Worm (Caenorhabditis elegans) whole organism, L1 larva: ENCODE data around the gene K10B3.5.
A peak's percentile ranks its signal among the peaks of the same experiment; 100 is the strongest.

Experiments
- C04F5.9 ChIP-seq: sonication (generic microtip); optimal IDR thresholded peaks from 2 replicates; lab custom pipeline; 2016; ENCODE audit warnings: missing genetic modification characterization, missing compliant biosample characterization
- C34B4.2 ChIP-seq: sonication (generic microtip); optimal IDR thresholded peaks from 2 replicates; lab custom pipeline; 2017; ENCODE audit warnings: mild to moderate bottlenecking, missing genetic modification characterization, missing compliant biosample characterization
- F16B12.6 ChIP-seq: fragments of 150-350 bp; optimal IDR thresholded peaks from 2 replicates; lab custom pipeline; 2014; ENCODE audit warnings: missing biosample characterization, missing genetic modification characterization
- Y116A8C.19 ChIP-seq: sonication (generic microtip); optimal IDR thresholded peaks from 2 replicates; lab custom pipeline; 2016; ENCODE audit warnings: missing compliant biosample characterization, missing genetic modification characterization, borderline replicate concordance
- alr-1 ChIP-seq: fragments of 200-800 bp; sonication (Bioruptor generic); optimal IDR thresholded peaks from 2 replicates; lab custom pipeline; 2018; ENCODE audit warnings: borderline replicate concordance, mild to moderate bottlenecking, missing genetic modification characterization, missing compliant biosample characterization
- aly-2 ChIP-seq: fragments of 150-350 bp; optimal IDR thresholded peaks from 2 replicates; lab custom pipeline; 2014; ENCODE audit warnings: missing biosample characterization, missing genetic modification characterization
- ama-1 ChIP-seq: fragments of 150-350 bp; optimal IDR thresholded peaks from 2 replicates; lab custom pipeline; 2014
- ceh-63 ChIP-seq: fragments of 200-800 bp; sonication (Bioruptor generic); optimal IDR thresholded peaks from 2 replicates; lab custom pipeline; 2018; ENCODE audit warnings: mild to moderate bottlenecking, missing genetic modification characterization, missing compliant biosample characterization
- ceh-8 ChIP-seq: fragments of 200-800 bp; sonication (Bioruptor generic); optimal IDR thresholded peaks from 2 replicates; lab custom pipeline; 2018; ENCODE audit warnings: mild to moderate bottlenecking, missing genetic modification characterization, moderate library complexity, missing compliant biosample characterization
- ceh-88 ChIP-seq: fragments of 200-800 bp; sonication (Bioruptor generic); IDR thresholded peaks from 2 replicates; pipeline ENCODE4 v1.3.6; 2022; ENCODE audit warnings: missing genetic modification characterization, missing compliant biosample characterization
- ces-1 ChIP-seq: fragments of 150-350 bp; optimal IDR thresholded peaks from 2 replicates; lab custom pipeline; 2014; ENCODE audit warnings: missing biosample characterization, missing genetic modification reagents, missing genetic modification characterization
- dpl-1 ChIP-seq, 3 experiments: fragments of 150-350 bp in 2 of 3; sonication (generic microtip) in 1 of 3; optimal IDR thresholded peaks; 2 replicates each; lab custom pipeline; 2014 to 2017; ENCODE audit warnings: missing biosample characterization in 3 of 3, missing genetic modification characterization in 3 of 3, missing genetic modification reagents in 3 of 3
- dsc-1 ChIP-seq: sonication (generic microtip); optimal IDR thresholded peaks from 2 replicates; lab custom pipeline; 2016; ENCODE audit warnings: mild to moderate bottlenecking, missing genetic modification characterization, missing compliant biosample characterization
- efl-3 ChIP-seq: fragments of 200-800 bp; sonication (Bioruptor generic); optimal IDR thresholded peaks from 2 replicates; lab custom pipeline; 2018; ENCODE audit warnings: mild to moderate bottlenecking, missing genetic modification characterization, missing compliant biosample characterization
- egl-13 ChIP-seq: sonication (generic microtip); optimal IDR thresholded peaks from 2 replicates; lab custom pipeline; 2016; ENCODE audit warnings: missing genotype, missing genetic modification reagents, missing genetic modification characterization, missing compliant biosample characterization
- egl-27 ChIP-seq, 2 experiments: fragments of 150-350 bp in 1 of 2; sonication (generic microtip); optimal IDR thresholded peaks; 3 replicates each; lab custom pipeline; 2017 to 2018; ENCODE audit warnings: missing biosample characterization in 2 of 2, missing genetic modification characterization in 2 of 2, missing genetic modification reagents in 2 of 2
- elt-2 ChIP-seq: sonication (generic microtip); optimal IDR thresholded peaks from 2 replicates; lab custom pipeline; 2016; ENCODE audit warnings: missing genetic modification characterization, mild to moderate bottlenecking, inconsistent platforms, missing compliant biosample characterization, missing genetic modification reagents
- elt-3 ChIP-seq, 6 experiments: fragments of 150-350 bp in 1 of 6; sonication (generic microtip); optimal IDR thresholded peaks; 2 replicates each; lab custom pipeline; 2017 to 2018; ENCODE audit warnings: missing biosample characterization in 6 of 6, missing genetic modification characterization in 6 of 6, inconsistent platforms in 1 of 6
- fkh-10 ChIP-seq: sonication (generic microtip); optimal IDR thresholded peaks from 2 replicates; lab custom pipeline; 2017; ENCODE audit warnings: missing biosample characterization, missing genetic modification reagents, missing genetic modification characterization
- fkh-8 ChIP-seq: sonication (generic microtip); optimal IDR thresholded peaks from 2 replicates; lab custom pipeline; 2016; ENCODE audit warnings: mild to moderate bottlenecking, missing genetic modification characterization, missing compliant biosample characterization
- fos-1 ChIP-seq: fragments of 150-350 bp; optimal IDR thresholded peaks from 2 replicates; lab custom pipeline; 2014; ENCODE audit warnings: missing biosample characterization, missing genetic modification characterization
- hlh-4 ChIP-seq: sonication (generic microtip); optimal IDR thresholded peaks from 2 replicates; lab custom pipeline; 2016; ENCODE audit warnings: mild to moderate bottlenecking, missing genetic modification characterization, missing compliant biosample characterization
- irx-1 ChIP-seq: sonication (generic microtip); optimal IDR thresholded peaks from 2 replicates; lab custom pipeline; 2016; ENCODE audit warnings: missing genetic modification characterization, missing compliant biosample characterization
- jun-1 ChIP-seq: fragments of 150-350 bp; optimal IDR thresholded peaks from 2 replicates; lab custom pipeline; 2014; ENCODE audit warnings: missing biosample characterization, missing genetic modification reagents, missing genetic modification characterization
- lin-15B ChIP-seq: fragments of 150-350 bp; sonication (generic microtip); optimal IDR thresholded peaks from 3 replicates; lab custom pipeline; 2014; ENCODE audit warnings: missing biosample characterization, missing genetic modification characterization
- mab-9 ChIP-seq: fragments of 200-800 bp; sonication (Bioruptor generic); IDR thresholded peaks from 2 replicates; pipeline ENCODE4 v1.3.6; 2022; ENCODE audit warnings: missing genetic modification reagents, missing genetic modification characterization, missing compliant biosample characterization
- mdl-1 ChIP-seq, 2 experiments: fragments of 150-350 bp; optimal IDR thresholded peaks; 2 replicates each; lab custom pipeline; 2014 to 2017; ENCODE audit warnings: missing biosample characterization in 2 of 2, missing genetic modification characterization in 2 of 2, inconsistent platforms in 1 of 2
- mef-2 ChIP-seq: fragments of 150-350 bp; optimal IDR thresholded peaks from 2 replicates; lab custom pipeline; 2014; ENCODE audit warnings: missing biosample characterization, missing genetic modification characterization
- mep-1 ChIP-seq: fragments of 150-350 bp; optimal IDR thresholded peaks from 2 replicates; lab custom pipeline; 2014; ENCODE audit warnings: missing biosample characterization, missing genetic modification characterization
- nhr-12 ChIP-seq: sonication (generic microtip); optimal IDR thresholded peaks from 2 replicates; lab custom pipeline; 2017; ENCODE audit warnings: missing biosample characterization, missing genetic modification characterization
- nhr-19 ChIP-seq: fragments of 200-800 bp; sonication (Bioruptor generic); conservative IDR thresholded peaks from 2 replicates; pipeline ENCODE4 v1.3.6; 2022; ENCODE audit warnings: missing genetic modification characterization, missing compliant biosample characterization
- nhr-47 ChIP-seq: sonication (generic microtip); optimal IDR thresholded peaks from 2 replicates; lab custom pipeline; 2016; ENCODE audit warnings: mild to moderate bottlenecking, missing genetic modification characterization, moderate library complexity, missing compliant biosample characterization
- nhr-71 ChIP-seq: sonication (generic microtip); optimal IDR thresholded peaks from 2 replicates; lab custom pipeline; 2016; ENCODE audit warnings: mild to moderate bottlenecking, missing genetic modification characterization, moderate library complexity, missing compliant biosample characterization
- nhr-76 ChIP-seq: sonication (generic microtip); optimal IDR thresholded peaks from 2 replicates; lab custom pipeline; 2017; ENCODE audit warnings: missing biosample characterization, missing genetic modification characterization
- nhr-77 ChIP-seq: fragments of 150-350 bp; optimal IDR thresholded peaks from 2 replicates; lab custom pipeline; 2014; ENCODE audit warnings: missing biosample characterization, missing genetic modification characterization
- nhr-85 ChIP-seq: sonication (generic microtip); peaks from one replicate; lab custom pipeline; 2016; ENCODE audit warnings: missing genetic modification characterization, inconsistent platforms, missing compliant biosample characterization
- nhr-90 ChIP-seq: sonication (generic microtip); optimal IDR thresholded peaks from 2 replicates; lab custom pipeline; 2016; ENCODE audit warnings: mild to moderate bottlenecking, missing genetic modification characterization, missing compliant biosample characterization; ENCODE audit not compliant: poor library complexity
- pax-3 ChIP-seq: fragments of 200-800 bp; sonication (Bioruptor generic); optimal IDR thresholded peaks from 2 replicates; lab custom pipeline; 2018; ENCODE audit warnings: mild to moderate bottlenecking, missing genetic modification characterization, moderate library complexity, missing compliant biosample characterization
- snpc-4 ChIP-seq: fragments of 150-350 bp; optimal IDR thresholded peaks from 2 replicates; lab custom pipeline; 2014; ENCODE audit warnings: missing biosample characterization, missing genetic modification characterization
- sox-4 ChIP-seq: sonication (generic microtip); optimal IDR thresholded peaks from 2 replicates; lab custom pipeline; 2016; ENCODE audit warnings: missing genetic modification characterization, missing compliant biosample characterization
- sptf-1 ChIP-seq: fragments of 150-350 bp; optimal IDR thresholded peaks from 2 replicates; lab custom pipeline; 2014; ENCODE audit warnings: missing biosample characterization, missing genetic modification characterization
- sup-37 ChIP-seq: fragments of 200-800 bp; sonication (Bioruptor generic); optimal IDR thresholded peaks from 2 replicates; lab custom pipeline; 2018; ENCODE audit warnings: mild to moderate bottlenecking, missing genetic modification characterization, missing compliant biosample characterization
- swsn-7 ChIP-seq: sonication (generic microtip); optimal IDR thresholded peaks from 2 replicates; lab custom pipeline; 2016; ENCODE audit warnings: missing genetic modification characterization, missing compliant biosample characterization
- tlp-1 ChIP-seq: fragments of 150-350 bp; optimal IDR thresholded peaks from 2 replicates; lab custom pipeline; 2014; ENCODE audit warnings: missing biosample characterization, missing genetic modification characterization
- unc-130 ChIP-seq: fragments of 150-350 bp; optimal IDR thresholded peaks from 2 replicates; lab custom pipeline; 2017; ENCODE audit warnings: missing biosample characterization, missing genetic modification characterization, inconsistent platforms
- unc-30 ChIP-seq: sonication (generic microtip); optimal IDR thresholded peaks from 2 replicates; lab custom pipeline; 2017; ENCODE audit warnings: missing biosample characterization, missing genetic modification characterization
- unc-86 ChIP-seq: sonication (generic microtip); optimal IDR thresholded peaks from 2 replicates; lab custom pipeline; 2016; ENCODE audit warnings: missing genetic modification characterization, missing compliant biosample characterization
- unc-98 ChIP-seq: fragments of 200-800 bp; sonication (Bioruptor generic); IDR thresholded peaks from 2 replicates; pipeline ENCODE4 v1.3.6; 2022; ENCODE audit warnings: missing genetic modification characterization, missing compliant biosample characterization
- zip-4 ChIP-seq: fragments of 200-800 bp; sonication (Bioruptor generic); optimal IDR thresholded peaks from 2 replicates; lab custom pipeline; 2018; ENCODE audit warnings: mild to moderate bottlenecking, missing genetic modification characterization, moderate library complexity, missing compliant biosample characterization
- ztf-11 ChIP-seq, 2 experiments: sonication (generic microtip); optimal IDR thresholded peaks; 2 replicates each; lab custom pipeline; 2016 to 2017; ENCODE audit warnings: missing genetic modification characterization in 2 of 2, missing biosample characterization in 1 of 2, missing compliant biosample characterization in 1 of 2
- ztf-4 ChIP-seq: fragments of 150-350 bp; optimal IDR thresholded peaks from 2 replicates; lab custom pipeline; 2014; ENCODE audit warnings: missing biosample characterization, missing genetic modification characterization

The K10B3.5 gene

ce11 chrX:3116033-3116876 is 10.0 kb upstream of the K10B3.5 start, which contains the start of gene mai-1 (continued):
- no peak for TF ChIP-seq aly-2
- TF ChIP-seq elt-2 (tag; lab: Kevin White, UChicago) = no peak
- TF ChIP-seq ceh-8 (GFP tag; lab: Kevin White, UChicago) = no peak
- TF ChIP-seq fkh-8 (tag; lab: Kevin White, UChicago) = peak; percentile 35
- TF ChIP-seq mdl-1 (tag; optimal IDR thresholded peaks at IDR 0.05; lab: Kevin White, UChicago) = peak in 1 of 2 experiments; percentile 24
- no peak for TF ChIP-seq alr-1
- TF ChIP-seq nhr-47 = peak; percentile 57
- peak in 1 of 2 experiments; percentile 14 for TF ChIP-seq ztf-11 (tag; optimal IDR thresholded peaks at IDR 0.05; lab: Kevin White, UChicago)
- no peak for TF ChIP-seq dpl-1 (GFP tag; optimal IDR thresholded peaks at IDR 0.05; lab: Kevin White, UChicago)
- no peak for TF ChIP-seq zip-4 (GFP tag; lab: Kevin White, UChicago)
- TF ChIP-seq nhr-76 (tag; lab: Kevin White, UChicago) = no peak
- no peak for TF ChIP-seq irx-1 (tag; lab: Kevin White, UChicago)
- TF ChIP-seq egl-13 = peak; percentile 36
- no peak for TF ChIP-seq hlh-4 (tag; lab: Kevin White, UChicago)
- TF ChIP-seq jun-1 (tag; lab: Kevin White, UChicago) = no peak
- no peak for TF ChIP-seq lin-15B (tag; lab: Kevin White, UChicago)
- no peak for TF ChIP-seq C04F5.9 (tag; lab: Kevin White, UChicago)
- TF ChIP-seq ama-1 (lab: Kevin White, UChicago) = no peak
- no peak for TF ChIP-seq sox-4 (tag; lab: Kevin White, UChicago)
- TF ChIP-seq fos-1 = no peak
- no peak for TF ChIP-seq nhr-77
- TF ChIP-seq tlp-1 (tag; lab: Kevin White, UChicago) = no peak
- no peak for TF ChIP-seq F16B12.6 (tag; lab: Kevin White, UChicago)
- no peak for TF ChIP-seq Y116A8C.19 (tag; lab: Kevin White, UChicago)
- peak; percentile 57; the same call in 1 of the 2 replicates for TF ChIP-seq mab-9 (GFP tag; lab: Robert Waterston, UW)
- TF ChIP-seq egl-27 (tag; optimal IDR thresholded peaks at IDR 0.05; lab: Kevin White, UChicago) = no peak
- no peak for TF ChIP-seq sptf-1 (tag; lab: Kevin White, UChicago)
- peak; percentile 42; the same call in 1 of the 2 replicates for TF ChIP-seq ceh-88 (GFP tag; lab: Robert Waterston, UW)
- no peak for TF ChIP-seq dsc-1
- peak; percentile 50 for TF ChIP-seq ztf-4
- no peak for TF ChIP-seq efl-3 (GFP tag; lab: Kevin White, UChicago)
- TF ChIP-seq mep-1 (tag; lab: Kevin White, UChicago) = peak; percentile 30
- TF ChIP-seq mef-2 (tag; lab: Kevin White, UChicago) = peak; percentile 20
- peak; percentile 38 for TF ChIP-seq unc-86 (tag; lab: Kevin White, UChicago)
- TF ChIP-seq nhr-12 (tag; lab: Kevin White, UChicago) = no peak
- peak; percentile 65 for TF ChIP-seq swsn-7 (tag; lab: Kevin White, UChicago)
- TF ChIP-seq unc-30 (tag; lab: Kevin White, UChicago) = no peak
- TF ChIP-seq C34B4.2 (tag; lab: Kevin White, UChicago) = no peak
- TF ChIP-seq snpc-4 (tag; lab: Kevin White, UChicago) = no peak
- peak; percentile 70 for TF ChIP-seq nhr-71 (tag; lab: Kevin White, UChicago)
- TF ChIP-seq nhr-85 (tag; lab: Kevin White, UChicago) = peak; percentile 31
- TF ChIP-seq pax-3 (tag; lab: Kevin White, UChicago) = no peak
- TF ChIP-seq sup-37 = no peak
- no peak for TF ChIP-seq elt-3 (tag; optimal IDR thresholded peaks at IDR 0.05; lab: Kevin White, UChicago)
- TF ChIP-seq ces-1 (GFP tag; lab: Kevin White, UChicago) = no peak
- TF ChIP-seq fkh-10 (GFP tag; lab: Kevin White, UChicago) = peak; percentile 60
- no peak for TF ChIP-seq unc-130 (tag; lab: Kevin White, UChicago)
- TF ChIP-seq ceh-63 (GFP tag; lab: Kevin White, UChicago) = no peak
- no peak for TF ChIP-seq unc-98 (GFP tag; lab: Robert Waterston, UW)
- TF ChIP-seq nhr-90 (tag; lab: Kevin White, UChicago) = peak; percentile 15
- TF ChIP-seq nhr-19 (GFP tag; lab: Robert Waterston, UW) = peak; percentile 65
